Fruit fly (Drosophila melanogaster): ENCODE results near the gene disco-r.

dm6 chrX:16158270-16158926 lies 9.6 kb upstream of the disco-r start:
- TF ChIP-seq CG10979 (tag; optimal IDR thresholded peaks at IDR 0.05) (peak; percentile 60), Abd-B (GFP tag; optimal IDR thresholded peaks at IDR 0.05) (peak; percentile 16), dysf (GFP tag; IDR thresholded peaks at IDR 0.05) (peak; percentile 67), B-H1 (GFP tag; IDR thresholded peaks at IDR 0.05) (no peak), lab (GFP tag; optimal IDR thresholded peaks at IDR 0.05) (peak; percentile 31), tna (GFP tag; IDR thresholded peaks at IDR 0.05; ENCODE audit: partially characterized antibody) (no peak), az2 (GFP tag; optimal IDR thresholded peaks at IDR 0.05) (peak; percentile 32), Trl (optimal IDR thresholded peaks at IDR 0.05) (no peak), Trl (GFP tag; optimal IDR thresholded peaks at IDR 0.05) (peak; percentile 55), Neu2 (GFP tag; optimal IDR thresholded peaks at IDR 0.05; ENCODE audit: borderline replicate concordance) (no peak), sima (GFP tag; optimal IDR thresholded peaks at IDR 0.05) (no peak)

All from whole organism, embryonic.